Worm (Caenorhabditis elegans) whole organism, L3 larva: ENCODE data around the gene Y39H10A.1.
A peak's percentile ranks its signal among the peaks of the same experiment; 100 is the strongest.

ENCODE experiments used
- ama-1 ChIP-seq: fragments of 150-350 bp; optimal IDR thresholded peaks from 2 replicates; lab custom pipeline; 2018
- ceh-28 ChIP-seq: fragments of 150-350 bp; optimal IDR thresholded peaks from 2 replicates; lab custom pipeline; 2014; ENCODE audit warnings: missing biosample characterization, missing genetic modification reagents, missing genetic modification characterization
- ceh-82 ChIP-seq: fragments of 150-350 bp; optimal IDR thresholded peaks from 2 replicates; lab custom pipeline; 2014; ENCODE audit warnings: missing biosample characterization, missing genetic modification characterization
- daf-12 ChIP-seq: fragments of 150-350 bp; optimal IDR thresholded peaks from 2 replicates; lab custom pipeline; 2014; ENCODE audit warnings: missing biosample characterization, missing genetic modification reagents, missing genetic modification characterization
- egl-5 ChIP-seq: fragments of 150-350 bp; optimal IDR thresholded peaks from 2 replicates; lab custom pipeline; 2017; ENCODE audit warnings: missing biosample characterization, missing genetic modification reagents, missing genetic modification characterization, inconsistent platforms
- elt-1 ChIP-seq: fragments of 150-350 bp; optimal IDR thresholded peaks from 2 replicates; lab custom pipeline; 2014; ENCODE audit warnings: missing biosample characterization, missing genetic modification characterization
- elt-2 ChIP-seq: sonication (generic microtip); optimal IDR thresholded peaks from 2 replicates; lab custom pipeline; 2016; ENCODE audit warnings: missing genetic modification reagents, mild to moderate bottlenecking, missing genetic modification characterization, missing compliant biosample characterization
- elt-3 ChIP-seq, 3 experiments: fragments of 150-350 bp in 1 of 3; sonication (generic microtip) in 2 of 3; optimal IDR thresholded peaks; 2 replicates in 2 of 3; 4 replicates in 1 of 3; lab custom pipeline; 2014 to 2017; ENCODE audit warnings: missing biosample characterization in 3 of 3, missing genetic modification characterization in 3 of 3
- eor-1 ChIP-seq, 2 experiments: fragments of 150-350 bp; optimal IDR thresholded peaks; 2 replicates each; lab custom pipeline; 2014 to 2018; ENCODE audit warnings: missing biosample characterization in 2 of 2, missing genetic modification characterization in 2 of 2
- fkh-10 ChIP-seq: sonication (generic microtip); optimal IDR thresholded peaks from 2 replicates; lab custom pipeline; 2017; ENCODE audit warnings: missing biosample characterization, missing genetic modification reagents, missing genetic modification characterization
- hmg-11 ChIP-seq: sonication (generic microtip); optimal IDR thresholded peaks from 2 replicates; lab custom pipeline; 2016; ENCODE audit warnings: missing genetic modification characterization, missing compliant biosample characterization
- jun-1 ChIP-seq: fragments of 150-350 bp; optimal IDR thresholded peaks from 2 replicates; lab custom pipeline; 2014; ENCODE audit warnings: missing biosample characterization, missing genetic modification reagents, missing genetic modification characterization
- lin-15B ChIP-seq: fragments of 150-350 bp; optimal IDR thresholded peaks from 2 replicates; lab custom pipeline; 2014; ENCODE audit warnings: missing biosample characterization, missing genetic modification characterization
- lin-39 ChIP-seq: fragments of 150-350 bp; optimal IDR thresholded peaks from 2 replicates; lab custom pipeline; 2018; ENCODE audit warnings: missing biosample characterization, missing genetic modification reagents, missing genetic modification characterization
- mml-1 ChIP-seq: fragments of 150-350 bp; sonication (generic microtip); optimal IDR thresholded peaks from 3 replicates; lab custom pipeline; 2014; ENCODE audit warnings: missing biosample characterization, missing genetic modification characterization
- nfya-1 ChIP-seq: sonication (generic microtip); optimal IDR thresholded peaks from 2 replicates; lab custom pipeline; 2017; ENCODE audit warnings: missing genetic modification characterization, mild to moderate bottlenecking, missing compliant biosample characterization, antibody characterized with exemption, moderate library complexity; ENCODE audit not compliant: insufficient read depth
- nhr-11 ChIP-seq: fragments of 150-350 bp; optimal IDR thresholded peaks from 2 replicates; lab custom pipeline; 2014; ENCODE audit warnings: missing biosample characterization, missing genetic modification characterization
- nhr-12 ChIP-seq: fragments of 150-350 bp; optimal IDR thresholded peaks from 2 replicates; lab custom pipeline; 2014; ENCODE audit warnings: missing biosample characterization, missing genetic modification characterization
- nhr-28 ChIP-seq: fragments of 150-350 bp; optimal IDR thresholded peaks from 2 replicates; lab custom pipeline; 2014; ENCODE audit warnings: missing biosample characterization, missing genetic modification characterization
- nhr-43 ChIP-seq: sonication (generic microtip); optimal IDR thresholded peaks from 2 replicates; lab custom pipeline; 2016; ENCODE audit warnings: mild to moderate bottlenecking, missing genetic modification characterization, missing compliant biosample characterization; ENCODE audit not compliant: poor library complexity, severe bottlenecking
- nhr-67 ChIP-seq: fragments of 150-350 bp; optimal IDR thresholded peaks from 2 replicates; lab custom pipeline; 2014; ENCODE audit warnings: missing biosample characterization, missing genetic modification characterization
- nhr-77 ChIP-seq: fragments of 150-350 bp; optimal IDR thresholded peaks from 2 replicates; lab custom pipeline; 2014; ENCODE audit warnings: missing biosample characterization, missing genetic modification characterization
- pha-4 ChIP-seq: fragments of 150-350 bp; optimal IDR thresholded peaks from 2 replicates; lab custom pipeline; 2014; ENCODE audit warnings: missing biosample characterization, missing genetic modification reagents, missing genetic modification characterization
- pqm-1 ChIP-seq: fragments of 150-350 bp; optimal IDR thresholded peaks from 2 replicates; lab custom pipeline; 2017; ENCODE audit warnings: missing biosample characterization, missing genetic modification characterization, inconsistent platforms
- sea-2 ChIP-seq: fragments of 150-350 bp; sonication (generic microtip); optimal IDR thresholded peaks from 4 replicates; lab custom pipeline; 2014; ENCODE audit warnings: missing biosample characterization, missing genetic modification reagents, missing genetic modification characterization
- snpc-4 ChIP-seq: fragments of 150-350 bp; optimal IDR thresholded peaks from 2 replicates; lab custom pipeline; 2014; ENCODE audit warnings: missing biosample characterization, missing genetic modification characterization
- tbx-2 ChIP-seq: sonication (generic microtip); optimal IDR thresholded peaks from 2 replicates; lab custom pipeline; 2016; ENCODE audit warnings: mild to moderate bottlenecking, missing genetic modification characterization, missing compliant biosample characterization
- unc-39 ChIP-seq: sonication (generic microtip); optimal IDR thresholded peaks from 4 replicates; lab custom pipeline; 2017; ENCODE audit warnings: missing biosample characterization, missing genetic modification characterization
- unc-62 ChIP-seq: fragments of 150-350 bp; sonication (generic microtip); optimal IDR thresholded peaks from 4 replicates; lab custom pipeline; 2014; ENCODE audit warnings: missing biosample characterization, missing genetic modification reagents, missing genetic modification characterization
- zag-1 ChIP-seq: fragments of 150-350 bp; optimal IDR thresholded peaks from 2 replicates; lab custom pipeline; 2014; ENCODE audit warnings: missing biosample characterization, missing genetic modification characterization
- ztf-11 ChIP-seq: fragments of 150-350 bp; optimal IDR thresholded peaks from 2 replicates; lab custom pipeline; 2014; ENCODE audit warnings: missing biosample characterization, missing genetic modification characterization

Gene Y39H10A.1

DNA sequence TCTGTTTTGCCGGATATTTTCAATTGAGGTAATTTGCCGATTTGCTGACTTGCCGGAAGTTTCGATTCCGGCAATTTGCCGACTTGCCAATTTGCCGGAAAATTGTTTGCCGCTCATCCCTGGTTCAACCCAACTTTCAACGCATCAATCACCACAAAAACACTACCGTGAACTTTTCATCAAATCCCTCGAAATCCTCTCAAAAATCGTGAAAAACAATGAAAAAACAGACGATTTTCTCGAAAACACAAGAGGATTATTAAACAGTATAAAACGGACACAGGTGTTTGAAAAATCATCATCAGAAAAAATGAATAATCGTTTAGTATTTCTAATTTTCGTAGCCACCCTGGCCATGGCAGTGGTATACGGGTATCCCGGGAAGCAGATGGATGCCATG is at the start of gene Y39H10A.1:
Y39H10A.1 (plus strand) TSS at position 301 of the 400 bp plus-strand sequence.
- TF ChIP-seq eor-1 (tag; optimal IDR thresholded peaks at IDR 0.05; lab: Kevin White, UChicago) (no peak), jun-1 (tag; lab: Kevin White, UChicago) (no peak), elt-3 (tag; optimal IDR thresholded peaks at IDR 0.05; lab: Kevin White, UChicago) (no peak), nhr-28 (tag; lab: Kevin White, UChicago) (no peak), nhr-43 (no peak), lin-39 (tag; lab: Kevin White, UChicago) (no peak), pha-4 (tag; lab: Kevin White, UChicago) (no peak), ztf-11 (no peak), fkh-10 (GFP tag; lab: Kevin White, UChicago) (no peak), mml-1 (tag; lab: Kevin White, UChicago) (no peak), sea-2 (GFP tag; lab: Kevin White, UChicago) (no peak), ceh-28 (tag; lab: Kevin White, UChicago) (no peak), egl-5 (tag; lab: Kevin White, UChicago) (no peak), daf-12 (no peak)
- TF ChIP-seq, all 47 proteins: peak for 0

DNA sequence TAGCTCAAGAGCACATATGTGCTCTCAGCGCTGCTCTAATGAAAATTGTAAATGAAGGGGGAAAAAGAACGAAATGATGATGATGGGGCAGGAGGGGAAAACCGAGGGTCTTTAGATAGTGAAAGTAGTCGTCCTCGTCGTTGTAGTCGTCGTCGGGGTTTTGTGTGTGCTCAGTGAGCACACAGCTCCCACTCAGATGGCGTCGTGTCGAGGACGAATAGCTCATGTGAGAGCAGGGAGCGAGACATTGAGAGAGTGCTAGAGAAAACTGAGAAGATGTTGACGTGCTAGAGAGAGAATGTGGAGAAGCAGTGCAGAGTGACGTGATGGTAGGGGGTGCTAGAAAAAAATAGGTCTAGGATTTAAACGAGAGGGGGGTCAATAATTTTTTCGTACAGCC is 49.3 kb upstream of the Y39H10A.1 start:
- no peak for TF ChIP-seq ceh-82 (tag; lab: Kevin White, UChicago)
- no peak for TF ChIP-seq unc-62 (GFP tag; lab: Kevin White, UChicago)
- no peak for TF ChIP-seq zag-1 (tag; lab: Kevin White, UChicago)
- no peak for TF ChIP-seq elt-1 (tag; lab: Kevin White, UChicago)
- peak; percentile 2 for TF ChIP-seq hmg-11 (tag; lab: Kevin White, UChicago)
- TF ChIP-seq nfya-1 = peak; percentile 71
- peak; percentile 60 for TF ChIP-seq fkh-10 (GFP tag; lab: Kevin White, UChicago)
- TF ChIP-seq nhr-77 = no peak
- TF ChIP-seq ztf-11 = no peak
- TF ChIP-seq nhr-12 (tag; lab: Kevin White, UChicago) = no peak
- TF ChIP-seq unc-39 = no peak
- TF ChIP-seq ama-1 = peak; percentile 29
- no peak for TF ChIP-seq nhr-67 (tag; lab: Kevin White, UChicago)
- TF ChIP-seq nhr-28 (tag; lab: Kevin White, UChicago) = no peak
- peak; percentile 32 for TF ChIP-seq snpc-4 (tag; lab: Kevin White, UChicago)
- TF ChIP-seq tbx-2 (tag; lab: Kevin White, UChicago) = no peak
- peak; percentile 86 for TF ChIP-seq lin-39 (tag; lab: Kevin White, UChicago)
- TF ChIP-seq lin-15B (tag; lab: Kevin White, UChicago) = peak; percentile 16
- TF ChIP-seq daf-12 = no peak

- TF ChIP-seq egl-5 (tag; lab: Kevin White, UChicago) (no peak), elt-1 (tag; lab: Kevin White, UChicago) (no peak), unc-62 (GFP tag; lab: Kevin White, UChicago) (no peak), pqm-1 (tag; lab: Kevin White, UChicago) (no peak), elt-2 (no peak), nhr-11 (no peak)
Measured at ce11 chrV:3718507-3718906, 48.5 kb upstream of the Y39H10A.1 start.

DNA sequence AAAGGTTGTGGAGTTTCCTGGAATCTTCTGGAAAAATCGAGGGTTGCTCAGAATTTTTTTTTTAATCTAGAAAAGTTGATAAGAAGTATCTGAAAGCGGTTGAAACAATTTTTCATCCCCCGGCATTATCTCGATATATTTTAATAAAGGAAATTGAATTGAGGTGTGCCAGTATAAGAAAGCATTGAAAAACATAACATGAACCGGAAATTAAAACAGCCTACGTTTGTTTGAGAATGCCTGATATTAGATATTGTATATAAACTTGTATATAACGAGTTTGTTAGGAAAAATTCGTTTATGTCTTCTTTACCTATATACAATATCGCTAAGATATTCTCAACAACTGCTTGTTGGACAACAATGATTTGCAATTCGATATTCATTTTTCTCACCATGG is 42.2 kb upstream of the Y39H10A.1 start, which contains the start of gene str-30:
str-30 (plus strand) TSS at position 301 of the 400 bp plus-strand sequence.
- TF ChIP-seq ceh-82 (tag; lab: Kevin White, UChicago) = no peak
- TF ChIP-seq elt-2 = no peak

DNA sequence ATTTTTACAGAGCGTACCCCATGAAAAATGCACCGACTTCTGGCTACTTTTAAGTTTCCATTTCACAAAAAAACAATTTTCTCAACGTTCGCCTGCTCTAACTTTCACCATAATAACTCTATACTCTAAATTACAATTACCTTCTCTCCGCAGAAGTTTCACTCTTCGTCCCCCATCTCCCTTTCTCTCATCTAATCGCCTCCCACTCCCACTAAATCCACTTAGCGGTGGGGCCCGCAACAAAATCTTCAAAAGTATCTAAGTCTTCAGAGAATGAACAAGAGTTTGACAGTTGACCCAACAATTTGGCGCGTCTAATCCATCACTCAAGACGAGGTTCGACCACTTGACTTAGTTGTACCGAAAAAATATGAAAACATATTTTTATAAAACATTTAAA is 28.6 kb upstream of the Y39H10A.1 start:
- no peak for TF ChIP-seq sea-2 (GFP tag; lab: Kevin White, UChicago)
- no peak for TF ChIP-seq nhr-11

DNA sequence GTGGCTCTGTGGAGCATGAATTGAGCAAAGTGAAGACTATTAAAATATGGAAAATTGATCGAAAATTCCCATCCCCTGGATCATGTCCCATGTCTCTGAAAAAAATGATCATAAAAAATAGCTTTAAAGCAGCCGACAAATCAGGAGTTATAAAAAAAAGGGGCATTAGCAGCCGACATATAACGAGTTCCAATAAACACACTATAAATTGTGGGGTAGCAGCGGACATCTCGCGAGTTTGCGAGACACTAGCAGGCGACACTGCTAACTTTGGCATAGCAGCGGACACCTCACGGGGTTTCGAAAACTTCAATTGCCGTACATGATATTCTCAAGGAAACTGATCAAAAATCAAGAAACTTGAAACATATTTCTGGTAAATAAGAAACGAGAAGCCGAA is 27.7 kb upstream of the Y39H10A.1 start, which contains the start of gene hpo-36:
hpo-36 (minus strand) TSS at position 101 of the 400 bp plus-strand sequence.
- peak; percentile 37 for TF ChIP-seq snpc-4 (tag; lab: Kevin White, UChicago)
- no peak for TF ChIP-seq eor-1 (tag; optimal IDR thresholded peaks at IDR 0.05; lab: Kevin White, UChicago)
- TF ChIP-seq, all 47 proteins: peak for 1
